Worm (Caenorhabditis elegans) whole organism, late embryonic: ENCODE results near the gene mlt-7.

Experiments used
- C08G9.2 ChIP-seq: sonication (generic microtip); optimal IDR thresholded peaks from 2 replicates; lab custom pipeline; 2016; ENCODE audit warnings: mild to moderate bottlenecking, missing genetic modification characterization, moderate library complexity, missing compliant biosample characterization
- F13H6.1 ChIP-seq: sonication (generic microtip); optimal IDR thresholded peaks from 2 replicates; lab custom pipeline; 2016; ENCODE audit warnings: missing genetic modification characterization, missing compliant biosample characterization
- K02D7.2 ChIP-seq: sonication (generic microtip); optimal IDR thresholded peaks from 2 replicates; lab custom pipeline; 2017; ENCODE audit warnings: mild to moderate bottlenecking, missing genetic modification characterization, missing compliant biosample characterization
- Y22D7AL.16 ChIP-seq: sonication (generic microtip); optimal IDR thresholded peaks from 2 replicates; lab custom pipeline; 2016; ENCODE audit warnings: missing genetic modification characterization, missing compliant biosample characterization
- ceh-18 ChIP-seq: sonication (generic microtip); optimal IDR thresholded peaks from 2 replicates; lab custom pipeline; 2016; ENCODE audit warnings: missing genetic modification characterization, missing compliant biosample characterization
- ceh-19 ChIP-seq: fragments of 200-800 bp; sonication (Bioruptor generic); optimal IDR thresholded peaks from 2 replicates; lab custom pipeline; 2018; ENCODE audit warnings: mild to moderate bottlenecking, missing genetic modification characterization, missing compliant biosample characterization
- ceh-22 ChIP-seq: sonication (generic microtip); optimal IDR thresholded peaks from 2 replicates; lab custom pipeline; 2017; ENCODE audit warnings: missing biosample characterization, missing genetic modification characterization
- ceh-45 ChIP-seq: fragments of 200-800 bp; sonication (Bioruptor generic); IDR thresholded peaks from 2 replicates; pipeline ENCODE4 v1.3.6; 2022; ENCODE audit warnings: missing genetic modification reagents, missing genetic modification characterization, missing compliant biosample characterization
- ceh-48 ChIP-seq: sonication (generic microtip); optimal IDR thresholded peaks from 2 replicates; lab custom pipeline; 2016; ENCODE audit warnings: missing genetic modification characterization, inconsistent platforms, missing compliant biosample characterization
- ceh-9 ChIP-seq: sonication (generic microtip); optimal IDR thresholded peaks from 2 replicates; lab custom pipeline; 2016; ENCODE audit warnings: mild to moderate bottlenecking, missing genetic modification characterization, inconsistent platforms, missing compliant biosample characterization
- dmd-4 ChIP-seq: sonication (generic microtip); optimal IDR thresholded peaks from 2 replicates; lab custom pipeline; 2016; ENCODE audit warnings: borderline replicate concordance, missing genetic modification characterization, missing compliant biosample characterization
- dve-1 ChIP-seq: sonication (generic microtip); optimal IDR thresholded peaks from 2 replicates; lab custom pipeline; 2017; ENCODE audit warnings: antibody characterized with exemption, mild to moderate bottlenecking, missing genetic modification characterization, missing compliant biosample characterization
- elt-2 ChIP-seq: sonication (generic microtip); optimal IDR thresholded peaks from 2 replicates; lab custom pipeline; 2016; ENCODE audit warnings: missing genetic modification reagents, missing genetic modification characterization, missing compliant biosample characterization
- ets-4 ChIP-seq: sonication (generic microtip); optimal IDR thresholded peaks from 2 replicates; lab custom pipeline; 2016; ENCODE audit warnings: missing genetic modification characterization, missing compliant biosample characterization
- fkh-10 ChIP-seq: fragments of 150-350 bp; optimal IDR thresholded peaks from 2 replicates; lab custom pipeline; 2014; ENCODE audit warnings: missing biosample characterization, missing genetic modification reagents, missing genetic modification characterization
- fkh-6 ChIP-seq: sonication (generic microtip); optimal IDR thresholded peaks from 2 replicates; lab custom pipeline; 2016; ENCODE audit warnings: missing genetic modification characterization, missing compliant biosample characterization
- gmeb-2 ChIP-seq: sonication (generic microtip); optimal IDR thresholded peaks from 2 replicates; lab custom pipeline; 2016; ENCODE audit warnings: missing genetic modification characterization, inconsistent platforms, missing compliant biosample characterization
- hlh-15 ChIP-seq: sonication (generic microtip); optimal IDR thresholded peaks from 2 replicates; lab custom pipeline; 2016; ENCODE audit warnings: missing genetic modification characterization, missing compliant biosample characterization
- hlh-6 ChIP-seq: sonication (generic microtip); optimal IDR thresholded peaks from 2 replicates; lab custom pipeline; 2016; ENCODE audit warnings: missing genotype, missing genetic modification characterization, missing compliant biosample characterization
- lim-6 ChIP-seq: sonication (generic microtip); optimal IDR thresholded peaks from 2 replicates; lab custom pipeline; 2016; ENCODE audit warnings: missing genetic modification characterization, missing compliant biosample characterization
- madf-2 ChIP-seq: sonication (generic microtip); optimal IDR thresholded peaks from 2 replicates; lab custom pipeline; 2017; ENCODE audit warnings: missing genetic modification characterization, missing compliant biosample characterization
- nfya-1 ChIP-seq: sonication (generic microtip); optimal IDR thresholded peaks from 2 replicates; lab custom pipeline; 2017; ENCODE audit warnings: missing genetic modification characterization, mild to moderate bottlenecking, missing compliant biosample characterization, antibody characterized with exemption, moderate library complexity
- nhr-11 ChIP-seq: fragments of 150-350 bp; optimal IDR thresholded peaks from 2 replicates; lab custom pipeline; 2014; ENCODE audit warnings: missing biosample characterization, missing genetic modification characterization
- pax-1 ChIP-seq: fragments of 150-350 bp; optimal IDR thresholded peaks from 2 replicates; lab custom pipeline; 2014; ENCODE audit warnings: missing biosample characterization, missing genetic modification characterization
- pha-2 ChIP-seq: sonication (generic microtip); optimal IDR thresholded peaks from 2 replicates; lab custom pipeline; 2017; ENCODE audit warnings: mild to moderate bottlenecking, missing genetic modification characterization, missing compliant biosample characterization
- pqm-1 ChIP-seq: sonication (generic microtip); optimal IDR thresholded peaks from 2 replicates; lab custom pipeline; 2016; ENCODE audit warnings: missing genetic modification characterization, missing compliant biosample characterization
- pros-1 ChIP-seq: fragments of 150-350 bp; optimal IDR thresholded peaks from 2 replicates; lab custom pipeline; 2014; ENCODE audit warnings: missing biosample characterization, missing genetic modification reagents, missing genetic modification characterization
- rnt-1 ChIP-seq: sonication (generic microtip); optimal IDR thresholded peaks from 2 replicates; lab custom pipeline; 2016; ENCODE audit warnings: missing genetic modification characterization, missing compliant biosample characterization
- sox-2 ChIP-seq: fragments of 200-800 bp; sonication (Bioruptor generic); IDR thresholded peaks from 2 replicates; pipeline ENCODE4 v1.3.6; 2022; ENCODE audit warnings: missing genetic modification reagents, missing genetic modification characterization, missing compliant biosample characterization
- sox-4 ChIP-seq: sonication (generic microtip); optimal IDR thresholded peaks from 2 replicates; lab custom pipeline; 2017; ENCODE audit warnings: mild to moderate bottlenecking, missing genetic modification characterization, inconsistent platforms, missing compliant biosample characterization
- syd-9 ChIP-seq: sonication (generic microtip); optimal IDR thresholded peaks from 2 replicates; lab custom pipeline; 2016; ENCODE audit warnings: mild to moderate bottlenecking, missing genetic modification characterization, moderate library complexity, missing compliant biosample characterization
- tbx-7 ChIP-seq: sonication (generic microtip); optimal IDR thresholded peaks from 2 replicates; lab custom pipeline; 2016; ENCODE audit warnings: missing genotype, missing genetic modification characterization, missing compliant biosample characterization
- unc-55 ChIP-seq: sonication (generic microtip); optimal IDR thresholded peaks from 2 replicates; lab custom pipeline; 2017; ENCODE audit warnings: missing biosample characterization, missing genetic modification reagents, missing genetic modification characterization

mlt-7 gene

DNA sequence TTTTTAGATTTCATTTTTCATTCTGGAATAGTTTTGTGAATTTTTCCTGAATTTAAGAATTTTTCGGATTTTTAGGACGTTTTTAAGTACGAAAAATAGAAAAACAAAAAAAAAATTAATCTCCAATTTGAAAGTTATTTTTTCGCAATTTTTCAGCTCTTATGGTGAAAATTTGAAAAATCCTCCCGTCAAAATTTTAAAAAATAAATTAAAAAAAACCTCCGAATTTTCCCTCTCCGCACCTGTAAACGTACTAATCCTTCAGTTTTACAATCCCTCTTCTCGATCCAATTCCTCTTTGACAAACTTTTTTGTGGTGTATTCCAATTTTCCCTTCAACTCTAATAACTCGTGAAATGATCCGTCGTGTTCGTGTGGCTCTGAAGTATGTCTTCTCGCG is 14.6 kb upstream of the mlt-7 start, which contains the start of gene B0286.1:
Gene B0286.1, plus strand, starts transcription at position 301 of the 400 bp plus-strand sequence.
- no peak for TF ChIP-seq pax-1
- TF ChIP-seq nhr-11 (tag; lab: Kevin White, UChicago) = no peak
- TF ChIP-seq unc-55 (GFP tag; lab: Kevin White, UChicago) = no peak
- TF ChIP-seq dve-1 = no peak
- TF ChIP-seq lim-6 (tag; lab: Kevin White, UChicago) = no peak
- no peak for TF ChIP-seq F13H6.1 (tag; lab: Kevin White, UChicago)
- TF ChIP-seq pros-1 (tag; lab: Kevin White, UChicago) = no peak
- no peak for TF ChIP-seq gmeb-2 (tag; lab: Kevin White, UChicago)
- TF ChIP-seq ceh-19 (GFP tag; lab: Kevin White, UChicago) = no peak
- TF ChIP-seq C08G9.2 = no peak
- TF ChIP-seq elt-2 (tag; lab: Kevin White, UChicago) = no peak
- no peak for TF ChIP-seq pha-2 (tag; lab: Kevin White, UChicago)
- TF ChIP-seq ceh-22 (tag; lab: Kevin White, UChicago) = no peak
- TF ChIP-seq hlh-6 (tag; lab: Kevin White, UChicago) = no peak
- no peak for TF ChIP-seq tbx-7
- TF ChIP-seq ceh-18 (tag; lab: Kevin White, UChicago) = no peak
- no peak for TF ChIP-seq ceh-45
- no peak for TF ChIP-seq ceh-9 (tag; lab: Kevin White, UChicago)
- TF ChIP-seq pqm-1 = no peak
- TF ChIP-seq Y22D7AL.16 (tag; lab: Kevin White, UChicago) = no peak

ce11 chrII:4383306-4383705 is 9.5 kb upstream of the mlt-7 start, which contains the start of gene fkh-6:
fkh-6 (minus strand) TSS chrII:4383406.
- TF ChIP-seq syd-9 (tag; lab: Kevin White, UChicago) (no peak), pax-1 (no peak), hlh-15 (tag; lab: Kevin White, UChicago) (no peak)

DNA sequence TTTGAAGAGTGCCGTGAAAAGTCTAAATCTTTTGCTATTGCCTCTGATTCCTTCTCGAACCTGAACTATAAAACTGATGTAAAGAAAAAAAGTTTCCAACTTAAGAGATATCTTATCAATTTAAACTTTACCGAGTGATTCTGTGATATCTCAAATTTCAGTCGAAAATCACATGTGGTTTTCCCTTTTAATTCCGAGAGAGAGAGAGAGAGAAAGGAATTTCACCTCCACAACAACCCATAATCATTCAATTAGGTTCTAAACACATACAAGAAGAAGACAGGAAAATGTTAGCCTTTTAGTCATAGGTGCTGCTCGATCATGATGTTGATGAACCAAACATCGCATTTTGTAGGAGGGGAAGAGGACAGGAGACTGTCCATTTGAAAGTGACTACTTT is 1.7 kb upstream of the mlt-7 start:
- TF ChIP-seq sox-2 (no peak), ceh-48 (tag; lab: Kevin White, UChicago) (no peak), sox-4 (tag; lab: Kevin White, UChicago) (no peak), syd-9 (tag; lab: Kevin White, UChicago) (no peak)

- TF ChIP-seq nhr-11 (tag; lab: Kevin White, UChicago) = no peak
- peak; percentile 67 for TF ChIP-seq fkh-6 (tag; lab: Kevin White, UChicago)
- peak; percentile 25 for TF ChIP-seq rnt-1
These were observed 1.6 kb downstream of the mlt-7 start for ce11 chrII:4394438-4394837.

- TF ChIP-seq pros-1 (tag; lab: Kevin White, UChicago) = no peak
- no peak for TF ChIP-seq gmeb-2 (tag; lab: Kevin White, UChicago)
- no peak for TF ChIP-seq hlh-6 (tag; lab: Kevin White, UChicago)
- no peak for TF ChIP-seq tbx-7
- no peak for TF ChIP-seq pax-1
- TF ChIP-seq fkh-10 = no peak
- TF ChIP-seq ceh-48 (tag; lab: Kevin White, UChicago) = no peak
- TF ChIP-seq ceh-18 (tag; lab: Kevin White, UChicago) = no peak
- TF ChIP-seq dmd-4 (tag; lab: Kevin White, UChicago) = no peak
- TF ChIP-seq madf-2 = no peak
- TF ChIP-seq ets-4 = no peak
These were observed 12.6 kb downstream of the mlt-7 start, which contains the start of gene ZK430.5 for ce11 chrII:4405358-4405757. ZK430.5 (plus strand) TSS chrII:4405658.

ce11 chrII:4409650-4410049 is 16.8 kb downstream of the mlt-7 start:
- no peak for TF ChIP-seq ceh-9 (tag; lab: Kevin White, UChicago)
- TF ChIP-seq K02D7.2 = no peak
- no peak for TF ChIP-seq syd-9 (tag; lab: Kevin White, UChicago)
- peak; percentile 88 for TF ChIP-seq nfya-1 (tag; lab: Kevin White, UChicago)
